Worm (Caenorhabditis elegans) whole organism, midembryonic: ENCODE measurements around the gene W02C12.2.
A peak's percentile ranks its signal among the peaks of the same experiment; 100 is the strongest.

ENCODE experiments used
- T22C8.4 ChIP-seq: fragments of 200-800 bp; sonication (Bioruptor generic); IDR thresholded peaks from 2 replicates; pipeline ENCODE4 v1.3.6; 2022; ENCODE audit warnings: missing genetic modification characterization, missing compliant biosample characterization
- cog-1 ChIP-seq: sonication (generic microtip); optimal IDR thresholded peaks from 2 replicates; lab custom pipeline; 2016; ENCODE audit warnings: missing genetic modification characterization, missing compliant biosample characterization
- flt-1 ChIP-seq: fragments of 200-800 bp; sonication (Bioruptor generic); IDR thresholded peaks from 2 replicates; pipeline ENCODE4 v1.3.6; 2022; ENCODE audit warnings: missing genetic modification characterization, missing compliant biosample characterization
- klf-2 ChIP-seq: fragments of 200-800 bp; sonication (Bioruptor generic); conservative IDR thresholded peaks from 2 replicates; pipeline ENCODE4 v1.3.6; 2022; ENCODE audit warnings: missing genetic modification reagents, missing genetic modification characterization, missing compliant biosample characterization
- med-1 ChIP-seq: sonication (generic microtip); optimal IDR thresholded peaks from 2 replicates; lab custom pipeline; 2017; ENCODE audit warnings: missing genetic modification characterization, mild to moderate bottlenecking, missing compliant biosample characterization, antibody characterized with exemption, missing genetic modification reagents; ENCODE audit not compliant: insufficient read depth
- ref-1 ChIP-seq: fragments of 200-800 bp; sonication (Bioruptor generic); conservative IDR thresholded peaks from 2 replicates; pipeline ENCODE4 v1.3.6; 2022; ENCODE audit warnings: missing genetic modification reagents, missing genetic modification characterization, missing compliant biosample characterization
- tab-1 ChIP-seq: fragments of 200-800 bp; sonication (Bioruptor generic); IDR thresholded peaks from 2 replicates; pipeline ENCODE4 v1.3.6; 2022; ENCODE audit warnings: missing genetic modification characterization, missing compliant biosample characterization
- ztf-23 ChIP-seq: fragments of 200-800 bp; sonication (Bioruptor generic); IDR thresholded peaks from 2 replicates; pipeline ENCODE4 v1.3.6; 2022; ENCODE audit warnings: missing genetic modification reagents, missing genetic modification characterization, missing compliant biosample characterization
- ztf-29 ChIP-seq: fragments of 200-800 bp; sonication (Bioruptor generic); IDR thresholded peaks from 2 replicates; pipeline ENCODE4 v1.3.6; 2022; ENCODE audit warnings: missing genetic modification reagents, missing genetic modification characterization, missing compliant biosample characterization

The W02C12.2 gene

DNA sequence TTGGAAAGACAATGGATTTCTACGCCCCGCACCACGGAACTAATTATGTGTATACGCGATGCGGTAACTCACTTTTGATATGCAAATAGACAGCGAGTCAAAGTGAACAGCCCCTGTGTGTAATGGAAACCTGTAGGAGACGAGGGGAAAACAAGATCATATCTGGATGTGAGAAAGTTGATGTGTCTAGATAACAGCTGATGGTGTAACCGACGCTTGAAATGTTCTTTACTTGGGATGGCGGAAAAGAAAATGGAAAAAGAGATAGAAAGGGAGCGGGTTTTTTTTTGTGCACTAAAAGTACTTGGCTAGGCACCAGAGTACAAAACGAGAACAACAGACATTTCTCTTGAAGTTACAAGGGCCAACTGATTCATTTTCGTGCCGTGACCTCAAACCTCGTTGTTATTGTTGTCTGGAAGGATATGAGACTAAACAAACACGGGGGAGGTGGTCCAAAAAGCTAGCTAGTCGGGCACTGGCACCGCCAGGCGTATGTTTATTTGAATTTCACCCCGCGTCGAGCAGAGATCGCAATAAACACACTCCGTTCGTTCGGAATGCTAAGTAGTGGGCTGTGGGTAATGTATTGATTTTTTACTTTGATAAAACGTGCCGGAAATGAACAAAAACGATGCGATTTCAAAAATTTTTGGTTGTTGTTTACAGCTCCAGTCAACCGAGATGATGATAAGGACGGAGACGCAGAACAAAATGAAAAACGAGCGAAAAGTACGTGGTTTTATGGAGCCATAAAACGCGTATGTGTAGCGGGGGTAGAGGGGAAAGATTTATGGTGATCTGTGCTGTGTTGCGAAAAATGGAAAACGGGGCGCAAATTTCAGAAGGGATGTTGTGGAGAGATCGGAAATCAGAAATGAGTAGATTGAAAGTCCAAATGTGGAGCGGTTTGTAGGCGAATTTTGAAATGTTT is 14.3 kb upstream of the W02C12.2 start:
- TF ChIP-seq T22C8.4 (GFP tag; lab: Robert Waterston, UW), result no peak
- no peak for TF ChIP-seq ztf-23
- TF ChIP-seq ref-1 (GFP tag; lab: Robert Waterston, UW), result no peak
- TF ChIP-seq klf-2, result no peak
- TF ChIP-seq ztf-29 (GFP tag; lab: Robert Waterston, UW), result no peak
- TF ChIP-seq cog-1, result no peak
- TF ChIP-seq flt-1 (GFP tag; lab: Robert Waterston, UW), result no peak
- no peak for TF ChIP-seq tab-1
- TF ChIP-seq med-1 (GFP tag; lab: Kevin White, UChicago), result no peak

DNA sequence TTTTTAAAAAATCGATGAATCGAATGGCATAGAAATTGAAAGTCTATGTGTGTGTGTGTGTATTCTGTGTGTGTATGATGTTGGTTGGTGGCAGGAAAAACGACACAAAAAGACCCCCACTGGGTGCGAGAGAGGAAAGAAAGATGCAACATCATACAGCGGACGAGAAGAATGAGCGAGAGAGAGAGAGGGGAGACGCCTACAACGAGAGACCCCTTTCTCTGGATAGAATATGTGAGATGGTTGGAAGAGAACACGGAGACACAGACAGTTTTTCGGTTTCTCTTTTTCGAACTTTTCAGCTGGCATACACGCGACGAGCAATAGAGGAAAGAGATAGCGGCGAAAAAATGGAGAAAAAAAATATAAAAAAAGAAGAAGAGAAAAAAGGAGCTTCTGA is 12.1 kb upstream of the W02C12.2 start:
- TF ChIP-seq flt-1 (GFP tag; lab: Robert Waterston, UW) (peak; percentile 52; the same call in 1 of the 2 replicates), ztf-23 (no peak)

DNA sequence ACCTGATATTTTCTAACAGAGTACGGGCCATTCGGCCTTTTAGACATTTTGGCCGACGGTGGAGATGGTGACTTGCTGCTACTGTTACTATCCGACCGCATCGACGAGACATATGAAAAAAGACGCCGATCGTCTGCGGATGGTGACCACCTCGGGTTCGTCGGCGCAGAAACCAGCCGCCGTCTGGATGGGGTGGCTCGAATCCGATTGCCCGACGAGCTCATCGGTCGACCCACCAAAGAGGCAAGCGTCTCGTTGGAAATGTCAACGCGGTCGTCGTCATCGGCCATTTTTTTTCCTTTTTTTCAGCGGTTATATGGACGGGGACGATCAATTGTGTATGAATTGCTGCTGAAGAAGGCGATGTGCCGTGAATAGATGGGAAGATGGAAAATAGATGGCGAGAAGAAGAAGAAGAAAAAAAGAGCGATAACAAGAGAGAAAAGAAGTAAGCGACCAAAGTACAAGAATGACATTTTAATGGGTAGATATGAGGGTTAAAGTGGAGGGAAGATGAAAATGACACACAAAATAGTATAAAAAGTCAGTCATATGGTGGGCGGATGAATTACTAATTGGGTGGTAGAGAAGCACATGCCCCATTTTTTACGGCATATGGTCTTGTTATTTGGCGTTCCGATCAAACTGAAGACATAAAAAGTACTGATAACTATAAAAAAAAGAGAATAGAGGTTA is 11.1 kb upstream of the W02C12.2 start:
- TF ChIP-seq cog-1, result no peak
- no peak for TF ChIP-seq T22C8.4 (GFP tag; lab: Robert Waterston, UW)

DNA sequence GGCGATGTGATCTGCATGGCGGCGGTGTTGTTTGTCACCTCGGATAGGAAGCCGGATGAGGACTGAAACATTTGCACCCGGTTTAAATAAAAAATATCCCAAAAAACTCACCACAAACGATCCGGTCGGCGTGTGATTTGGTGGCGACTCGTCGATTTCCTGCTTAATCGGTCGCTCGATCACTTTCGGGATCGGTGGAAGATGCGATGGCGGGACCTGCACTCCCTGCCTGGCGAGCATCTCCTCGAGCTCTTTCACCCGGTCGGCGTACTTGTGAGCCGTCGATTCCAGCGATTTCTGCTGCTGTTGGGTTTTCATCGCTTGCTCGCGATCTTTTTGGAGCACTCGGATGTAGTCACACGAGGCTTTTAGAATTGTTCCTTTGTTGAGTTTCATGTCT is 8.9 kb upstream of the W02C12.2 start:
- TF ChIP-seq klf-2 (no peak), tab-1 (no peak), med-1 (GFP tag; lab: Kevin White, UChicago) (no peak), ref-1 (GFP tag; lab: Robert Waterston, UW) (no peak), flt-1 (GFP tag; lab: Robert Waterston, UW) (no peak), ztf-23 (no peak), T22C8.4 (GFP tag; lab: Robert Waterston, UW) (no peak), ztf-29 (GFP tag; lab: Robert Waterston, UW) (no peak), cog-1 (no peak)

DNA sequence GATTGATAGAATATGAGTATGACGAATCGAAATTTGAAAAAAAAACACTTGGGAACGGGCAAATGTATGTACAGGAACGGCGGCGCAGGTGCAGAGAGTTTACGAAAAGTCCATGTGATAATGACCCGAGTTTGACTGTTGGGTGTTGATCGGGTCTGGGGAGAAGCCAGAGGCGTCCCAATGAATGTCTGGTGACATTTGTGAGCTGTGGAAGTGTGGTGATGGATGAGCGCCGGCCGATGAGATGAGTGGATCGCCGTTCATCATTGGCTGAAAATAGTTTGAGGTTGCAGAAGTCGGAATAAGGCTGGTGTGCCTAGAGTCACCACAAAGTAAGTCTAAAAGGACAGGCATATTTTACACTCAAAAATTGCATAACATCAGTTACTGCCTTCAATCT is 7.9 kb upstream of the W02C12.2 start:
- no peak for TF ChIP-seq klf-2
- TF ChIP-seq T22C8.4 (GFP tag; lab: Robert Waterston, UW), result no peak
- TF ChIP-seq ztf-29 (GFP tag; lab: Robert Waterston, UW), result no peak
- no peak for TF ChIP-seq cog-1
- no peak for TF ChIP-seq med-1 (GFP tag; lab: Kevin White, UChicago)
- TF ChIP-seq ref-1 (GFP tag; lab: Robert Waterston, UW), result no peak
- TF ChIP-seq ztf-23, result no peak
- no peak for TF ChIP-seq tab-1
- no peak for TF ChIP-seq flt-1 (GFP tag; lab: Robert Waterston, UW)

DNA sequence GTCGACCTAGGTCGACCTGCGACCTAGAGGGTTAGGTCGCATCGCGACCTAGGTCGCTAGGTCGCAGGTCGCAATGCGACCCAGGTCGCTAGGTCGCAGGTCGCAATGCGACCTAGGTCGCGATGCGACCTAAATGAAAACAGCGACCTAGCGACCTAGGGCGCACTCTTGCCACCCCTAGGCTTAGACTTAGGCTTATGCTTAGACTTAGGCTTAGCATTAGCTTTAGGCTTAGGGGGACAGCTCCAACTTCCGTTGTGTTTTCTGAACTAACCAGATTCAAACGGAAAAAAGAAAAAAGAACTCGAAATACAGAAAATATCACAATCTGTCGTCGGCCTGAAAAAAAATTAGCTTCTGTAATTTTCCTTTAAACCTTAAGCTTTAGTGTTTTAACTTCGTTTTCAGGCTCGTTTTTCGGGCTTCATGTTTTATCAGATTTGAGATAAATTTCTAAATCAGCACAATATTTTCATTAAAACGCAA is 6.6 kb upstream of the W02C12.2 start:
- 0 out of 2 replicates have a peak, but pooled peaks have one; percentile 54 for TF ChIP-seq tab-1
- 0 out of 2 replicates have a peak, but pooled peaks have one; percentile 48 for TF ChIP-seq ztf-23
- TF ChIP-seq T22C8.4 (GFP tag; lab: Robert Waterston, UW), result 0 out of 2 replicates have a peak, but pooled peaks have one; percentile 41
- no peak for TF ChIP-seq ref-1 (GFP tag; lab: Robert Waterston, UW)
- 0 out of 2 replicates have a peak, but pooled peaks have one; percentile 26 for TF ChIP-seq flt-1 (GFP tag; lab: Robert Waterston, UW)
- TF ChIP-seq ztf-29 (GFP tag; lab: Robert Waterston, UW), result no peak

DNA sequence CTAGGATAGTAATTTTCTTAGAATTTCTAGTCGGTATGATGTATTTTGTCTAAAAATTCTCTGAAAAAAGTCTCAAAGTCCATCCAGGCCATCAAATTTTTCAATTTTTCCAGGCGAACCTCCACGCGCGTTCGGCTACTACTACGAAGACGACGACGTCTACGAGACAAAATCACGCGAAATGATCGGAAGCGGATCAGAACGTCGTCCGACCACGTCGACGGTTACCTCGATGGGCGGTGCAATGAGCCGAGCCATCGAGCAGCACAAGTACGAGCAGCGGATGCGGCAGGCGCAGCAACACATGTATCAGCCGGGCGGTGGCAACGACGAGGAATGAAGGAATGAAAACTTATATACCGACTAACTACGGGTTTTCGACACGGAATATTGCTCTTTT is 5.8 kb upstream of the W02C12.2 start:
- no peak for TF ChIP-seq ztf-23
- TF ChIP-seq klf-2, result no peak
- no peak for TF ChIP-seq flt-1 (GFP tag; lab: Robert Waterston, UW)
- TF ChIP-seq T22C8.4 (GFP tag; lab: Robert Waterston, UW), result no peak
- TF ChIP-seq ztf-29 (GFP tag; lab: Robert Waterston, UW), result no peak
- TF ChIP-seq tab-1, result no peak
- no peak for TF ChIP-seq cog-1

DNA sequence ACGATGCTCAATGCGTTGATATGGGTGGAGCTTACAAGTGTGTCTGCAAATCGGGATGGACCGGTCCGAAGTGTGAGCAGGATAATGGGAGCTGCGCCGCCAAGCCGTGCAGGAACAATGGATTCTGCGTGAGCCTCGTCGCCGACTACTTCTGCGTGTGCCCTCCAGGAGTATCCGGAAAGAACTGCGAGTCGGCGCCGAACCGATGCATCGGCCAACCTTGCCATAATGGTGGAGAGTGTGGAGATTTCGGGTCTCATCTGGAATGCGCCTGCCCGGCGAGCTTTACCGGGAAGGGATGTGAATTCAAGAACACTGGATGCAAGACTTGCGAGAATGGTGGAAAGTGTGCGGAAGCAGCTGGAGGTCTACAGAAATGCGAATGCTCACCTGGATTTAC is 2.1 kb upstream of the W02C12.2 start:
- no peak for TF ChIP-seq klf-2
- no peak for TF ChIP-seq ztf-29 (GFP tag; lab: Robert Waterston, UW)
- TF ChIP-seq ref-1 (GFP tag; lab: Robert Waterston, UW), result no peak
- no peak for TF ChIP-seq ztf-23
- TF ChIP-seq tab-1, result no peak
- no peak for TF ChIP-seq med-1 (GFP tag; lab: Kevin White, UChicago)
- TF ChIP-seq flt-1 (GFP tag; lab: Robert Waterston, UW), result no peak

DNA sequence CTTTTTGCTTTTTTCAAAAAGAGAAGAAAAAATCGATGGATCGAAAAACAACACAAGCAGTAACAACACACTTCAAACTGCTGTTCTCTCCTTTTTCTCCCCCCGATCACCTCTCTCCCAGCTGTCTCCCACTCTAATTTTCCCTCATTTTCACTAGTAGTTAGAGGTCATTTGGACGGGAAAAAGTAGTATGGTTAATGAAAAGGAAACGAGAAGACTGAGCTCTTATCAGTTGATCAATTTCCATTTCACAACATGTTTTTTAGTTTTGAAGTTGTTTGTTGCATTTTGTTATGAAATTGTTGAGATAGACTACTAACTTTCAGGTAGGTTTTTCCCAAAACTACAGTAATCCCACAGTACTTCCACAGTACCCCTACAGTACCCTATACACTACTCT is 667 bp upstream of the W02C12.2 start:
- TF ChIP-seq cog-1, result no peak
- TF ChIP-seq T22C8.4 (GFP tag; lab: Robert Waterston, UW), result no peak
- TF ChIP-seq ztf-29 (GFP tag; lab: Robert Waterston, UW), result no peak
- no peak for TF ChIP-seq tab-1
- no peak for TF ChIP-seq klf-2
- TF ChIP-seq ref-1 (GFP tag; lab: Robert Waterston, UW), result no peak
- TF ChIP-seq flt-1 (GFP tag; lab: Robert Waterston, UW), result no peak
- TF ChIP-seq med-1 (GFP tag; lab: Kevin White, UChicago), result no peak
- TF ChIP-seq ztf-23, result no peak

DNA sequence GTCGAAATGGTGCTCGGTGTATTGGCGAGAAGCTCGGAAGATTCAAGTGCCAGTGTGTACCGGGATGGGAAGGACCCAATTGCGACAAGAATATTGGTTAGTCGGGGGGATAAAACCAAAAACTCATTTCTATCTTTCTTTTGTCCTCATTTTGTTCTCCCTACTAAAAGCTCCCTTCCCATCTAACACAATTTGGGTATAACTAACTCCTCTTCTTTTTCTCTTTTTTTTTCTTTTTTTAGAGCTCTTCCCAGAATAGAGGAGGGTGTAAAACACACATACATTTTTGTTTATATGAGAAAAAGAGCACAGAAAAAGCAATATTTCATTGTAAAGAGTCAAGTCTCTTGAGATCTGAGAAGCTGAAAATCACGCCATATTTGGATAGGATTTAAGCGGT is 2.6 kb downstream of the W02C12.2 start:
- TF ChIP-seq tab-1 (no peak), med-1 (GFP tag; lab: Kevin White, UChicago) (no peak), ztf-29 (GFP tag; lab: Robert Waterston, UW) (no peak), cog-1 (no peak), klf-2 (no peak), ztf-23 (no peak), flt-1 (GFP tag; lab: Robert Waterston, UW) (no peak), ref-1 (GFP tag; lab: Robert Waterston, UW) (no peak), T22C8.4 (GFP tag; lab: Robert Waterston, UW) (no peak)
